Worm (Caenorhabditis elegans): ENCODE results near the gene lit-1.
A peak's percentile ranks its signal among the peaks of the same experiment; 100 is the strongest.
"Not testable (repeated sequence)": the region's sequence is repeated elsewhere in the genome, so short reads cannot be mapped to it uniquely, and the experiment has no call there.

lit-1 gene

DNA sequence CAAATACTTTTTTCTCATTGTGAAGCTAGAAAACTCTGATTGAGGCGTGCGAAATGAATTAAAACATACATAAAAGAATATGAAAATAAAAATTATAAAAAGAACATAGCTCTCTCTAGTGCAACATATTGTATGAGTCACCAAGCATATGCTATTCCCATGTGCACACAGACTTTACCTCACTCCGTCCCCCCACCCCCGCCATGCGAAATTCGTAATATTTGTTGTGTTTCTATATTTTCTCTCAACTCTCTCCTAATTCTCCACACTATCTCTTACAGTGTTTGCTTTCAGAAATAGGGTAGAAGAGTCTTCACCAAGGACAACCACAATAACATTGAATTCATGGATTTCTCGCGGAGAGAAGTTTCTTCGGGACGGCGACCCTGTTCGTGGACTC lies 30.9 kb downstream of the lit-1 start (continued):
- TF ChIP-seq ceh-45 (GFP tag; IDR thresholded peaks at IDR 0.05), result no peak

DNA sequence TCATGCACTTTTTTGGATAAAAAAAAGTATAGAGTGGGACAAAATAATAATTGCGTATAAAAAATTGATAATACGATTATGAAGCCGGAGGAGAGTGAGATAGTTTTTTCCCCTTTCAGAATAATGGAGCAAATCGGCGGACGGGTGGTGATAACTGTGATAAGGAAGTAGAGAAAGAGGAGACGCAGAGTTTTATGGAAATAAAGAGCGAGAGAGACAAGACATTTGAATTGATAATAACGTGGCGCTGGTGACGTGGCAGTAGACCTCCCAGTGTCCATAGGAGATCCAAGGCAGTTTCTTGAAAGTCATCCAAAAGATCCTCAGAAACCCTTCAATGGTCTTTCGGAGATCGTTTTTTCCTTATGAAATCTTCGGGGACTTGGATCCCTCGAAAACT lies 32.0 kb downstream of the lit-1 start:
- peak; percentile 79 for TF ChIP-seq elt-2 (tag; optimal IDR thresholded peaks at IDR 0.05)
- TF ChIP-seq pat-9 (tag; optimal IDR thresholded peaks at IDR 0.05), result no peak
- no peak for TF ChIP-seq ceh-22 (tag; optimal IDR thresholded peaks at IDR 0.05)
- no peak for TF ChIP-seq sdc-2 (tag; optimal IDR thresholded peaks at IDR 0.05)
- no peak for TF ChIP-seq hlh-6 (tag; optimal IDR thresholded peaks at IDR 0.05)

DNA sequence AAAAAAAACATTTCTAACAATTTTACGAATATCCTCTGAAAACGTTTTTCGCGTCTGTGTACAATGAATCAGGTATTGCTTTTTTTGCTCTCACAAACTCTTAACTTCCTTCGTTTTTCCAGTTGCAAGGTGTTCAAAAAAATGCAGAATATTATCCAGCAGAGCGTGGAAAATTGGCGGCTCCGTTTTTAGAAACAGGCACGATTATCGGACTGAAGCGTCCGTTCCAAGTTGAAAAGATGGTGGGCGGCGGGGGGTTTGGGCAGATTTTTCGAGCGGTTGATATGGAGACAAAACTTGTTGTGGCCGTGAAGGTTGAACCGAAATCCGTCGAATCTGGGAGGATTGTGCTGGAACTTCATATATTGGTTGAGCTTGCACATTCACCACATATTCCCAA lies 33.2 kb downstream of the lit-1 start, which contains the start of gene W06F12.3:
TSS of gene W06F12.3 (plus strand) at position 23 of the 400 bp plus-strand sequence.
- TF ChIP-seq lim-6 (tag; optimal IDR thresholded peaks at IDR 0.05), result no peak

DNA sequence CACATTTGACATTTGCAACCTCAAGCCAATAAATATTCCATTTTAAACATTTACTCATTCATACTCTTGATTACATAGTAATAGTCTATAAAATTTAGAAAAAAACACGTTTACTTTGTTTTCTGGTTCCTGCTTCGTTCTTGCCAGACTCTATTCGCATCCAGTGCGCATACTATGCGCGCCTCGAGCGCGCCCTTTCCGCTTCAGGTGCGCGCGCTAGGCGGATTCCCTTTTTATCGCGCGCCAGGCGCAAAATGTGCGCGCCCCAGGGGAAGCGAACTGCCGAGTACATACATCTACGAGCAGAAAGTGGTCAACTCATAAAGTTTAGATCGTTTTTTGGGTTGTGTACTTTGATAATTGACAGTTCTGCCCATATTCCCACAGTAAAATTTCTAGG lies 39.6 kb downstream of the lit-1 start:
- TF ChIP-seq pha-4 (tag; optimal IDR thresholded peaks at IDR 0.05), result no peak
- no peak for TF ChIP-seq pax-1 (tag; optimal IDR thresholded peaks at IDR 0.05)
- no peak for TF ChIP-seq nhr-232 (tag; optimal IDR thresholded peaks at IDR 0.05)
- no peak for TF ChIP-seq lin-11 (tag; optimal IDR thresholded peaks at IDR 0.05)
- no peak for TF ChIP-seq ets-4 (tag; optimal IDR thresholded peaks at IDR 0.05)
- TF ChIP-seq zip-5 (tag; optimal IDR thresholded peaks at IDR 0.05), result no peak
- no peak for TF ChIP-seq ceh-30 (tag; optimal IDR thresholded peaks at IDR 0.05)
- TF ChIP-seq rnt-1 (tag; optimal IDR thresholded peaks at IDR 0.05), result no peak
- TF ChIP-seq ceh-2 (tag; optimal IDR thresholded peaks at IDR 0.05), result no peak
- TF ChIP-seq tbx-2 (tag; optimal IDR thresholded peaks at IDR 0.05), result no peak
- no peak for TF ChIP-seq lim-6 (tag; optimal IDR thresholded peaks at IDR 0.05)
- no peak for TF ChIP-seq sox-2 (GFP tag; IDR thresholded peaks at IDR 0.05)
- no peak for TF ChIP-seq gmeb-2 (tag; optimal IDR thresholded peaks at IDR 0.05)
- no peak for TF ChIP-seq K02D7.2 (tag; optimal IDR thresholded peaks at IDR 0.05)
- no peak for TF ChIP-seq T23F11.4 (GFP tag; optimal IDR thresholded peaks at IDR 0.05)
- TF ChIP-seq unc-55 (GFP tag; optimal IDR thresholded peaks at IDR 0.05), result no peak
- no peak for TF ChIP-seq odd-2 (tag; optimal IDR thresholded peaks at IDR 0.05)

DNA sequence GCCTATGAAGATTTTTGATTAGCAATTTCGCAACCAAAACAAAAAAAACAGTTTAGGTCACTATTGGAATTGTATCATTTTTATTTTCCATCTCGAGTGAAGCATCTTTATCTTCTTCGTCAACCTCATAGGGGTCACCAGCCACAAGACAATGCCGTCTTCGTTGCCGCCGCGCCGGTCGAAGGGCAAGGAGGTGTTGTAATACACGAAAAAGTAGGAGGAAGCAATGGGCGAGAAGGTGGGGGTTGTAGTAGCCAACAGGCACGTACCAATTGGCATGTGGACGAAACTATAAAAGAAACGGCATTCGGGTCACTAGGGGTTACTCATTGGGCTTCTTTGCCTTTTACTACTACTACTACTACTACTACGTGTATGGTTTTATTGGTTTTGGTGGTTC lies 40.2 kb downstream of the lit-1 start:
- no peak for TF ChIP-seq ceh-9 (tag; optimal IDR thresholded peaks at IDR 0.05)

DNA sequence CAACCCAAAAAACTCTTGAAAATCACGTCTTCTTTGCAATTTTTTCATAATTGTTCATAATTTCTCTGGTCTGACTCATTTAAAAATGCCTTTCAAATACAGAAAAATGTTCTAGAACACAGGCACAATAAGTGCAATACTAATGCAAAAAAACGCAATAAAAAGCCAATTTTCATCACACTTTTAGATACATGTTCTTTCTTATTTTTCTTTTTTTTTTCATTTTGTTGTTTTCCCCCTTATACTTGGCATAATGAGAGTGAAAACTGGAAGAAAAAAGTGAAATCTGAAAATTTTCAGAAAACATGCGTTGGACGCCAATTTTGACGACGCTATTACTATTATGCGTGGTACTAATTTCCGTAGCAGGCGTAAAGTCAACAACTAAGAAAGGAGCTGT lies 42.1 kb downstream of the lit-1 start, which contains the start of gene tyr-2:
TSS of gene tyr-2 (plus strand) at position 301 of the 400 bp plus-strand sequence.
- TF ChIP-seq fkh-10 (GFP tag; optimal IDR thresholded peaks at IDR 0.05) (no peak), ref-2 (tag; optimal IDR thresholded peaks at IDR 0.05) (no peak), ceh-30 (tag; optimal IDR thresholded peaks at IDR 0.05) (no peak), K02D7.2 (tag; optimal IDR thresholded peaks at IDR 0.05) (no peak), ets-4 (tag; optimal IDR thresholded peaks at IDR 0.05) (no peak), hlh-30 (tag; optimal IDR thresholded peaks at IDR 0.05; ENCODE audit: insufficient read depth) (no peak), sox-4 (tag; optimal IDR thresholded peaks at IDR 0.05) (no peak)

DNA sequence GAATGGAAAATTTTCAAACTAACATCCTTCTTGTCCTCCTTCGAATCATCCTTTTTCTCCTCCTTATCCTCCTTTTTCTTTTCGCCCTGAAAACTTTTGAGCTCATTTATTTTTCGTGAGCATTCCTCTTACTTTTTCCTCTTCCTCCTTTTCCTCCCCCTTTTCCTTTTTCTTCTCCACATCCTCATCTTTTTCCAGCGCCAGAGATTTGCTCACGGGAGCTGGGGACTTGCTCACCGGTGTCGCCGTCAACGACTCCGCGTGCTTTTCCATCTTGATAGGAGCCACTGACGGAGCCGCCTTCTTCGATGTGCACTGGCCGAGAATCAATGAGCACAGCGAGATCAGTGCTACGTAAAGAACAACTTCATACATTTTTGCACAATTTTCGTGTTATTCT lies 46.5 kb downstream of the lit-1 start, which contains the start of gene K08E3.2:
TSS of gene K08E3.2 (minus strand) at position 375 of the 400 bp plus-strand sequence.
- TF ChIP-seq pha-2 (tag; optimal IDR thresholded peaks at IDR 0.05) (no peak), ceh-9 (tag; optimal IDR thresholded peaks at IDR 0.05) (no peak), F13H6.1 (tag; optimal IDR thresholded peaks at IDR 0.05) (no peak)

DNA sequence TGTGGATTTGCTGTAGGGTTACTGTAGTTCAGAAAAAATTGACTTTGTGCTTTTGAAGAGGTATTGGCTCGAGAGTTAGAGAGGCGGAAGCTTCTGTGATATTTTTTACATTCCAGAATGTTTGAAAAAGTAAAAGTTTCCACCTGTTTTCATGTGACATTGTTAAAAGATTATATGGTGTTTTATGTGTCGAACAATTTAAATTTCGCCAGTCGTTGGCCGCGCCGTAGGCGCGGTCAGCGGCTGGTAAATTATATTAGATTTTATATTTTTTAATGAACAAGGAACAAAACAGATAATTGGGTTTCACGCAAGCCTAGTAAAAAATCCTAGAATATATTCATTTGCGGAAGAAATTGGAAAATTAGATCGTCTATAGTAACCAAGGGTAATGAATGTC lies 49.4 kb downstream of the lit-1 start, which contains the start of gene mlc-7:
TSS of gene mlc-7 (plus strand) at position 301 of the 400 bp plus-strand sequence.
- TF ChIP-seq hlh-30 (tag; optimal IDR thresholded peaks at IDR 0.05; ENCODE audit: insufficient read depth); fkh-10 (GFP tag; optimal IDR thresholded peaks at IDR 0.05); madf-2 (tag; optimal IDR thresholded peaks at IDR 0.05): not testable (repeated sequence)
